Worm (Caenorhabditis elegans): ENCODE measurements around the gene F37A8.5.

Gene F37A8.5

ce11 chrIII:3992089-3992488, 35.7 kb downstream of the F37A8.5 start, which contains the start of gene glb-11:
Gene glb-11 (minus strand): TSS chrIII:3992189.
- no peak for TF ChIP-seq ZK546.5 (tag; optimal IDR thresholded peaks at IDR 0.05)
- no peak for TF ChIP-seq Y55F3AM.14 (GFP tag; optimal IDR thresholded peaks at IDR 0.05)
- no peak for TF ChIP-seq sma-9 (GFP tag; optimal IDR thresholded peaks at IDR 0.05)
- no peak for TF ChIP-seq sma-9 (tag; optimal IDR thresholded peaks at IDR 0.05)
- no peak for TF ChIP-seq unc-55 (GFP tag; optimal IDR thresholded peaks at IDR 0.05)
- no peak for TF ChIP-seq unc-39 (tag; optimal IDR thresholded peaks at IDR 0.05)
- TF ChIP-seq lin-39 (tag; optimal IDR thresholded peaks at IDR 0.05), result no peak
- TF ChIP-seq elt-1 (tag; optimal IDR thresholded peaks at IDR 0.05), result no peak
- no peak for TF ChIP-seq nhr-12 (tag; optimal IDR thresholded peaks at IDR 0.05)
- TF ChIP-seq snpc-4 (tag; optimal IDR thresholded peaks at IDR 0.05), result no peak
- no peak for TF ChIP-seq ceh-16 (tag; optimal IDR thresholded peaks at IDR 0.05)
- no peak for TF ChIP-seq nhr-25 (tag; optimal IDR thresholded peaks at IDR 0.05)
- no peak for TF ChIP-seq mbf-1 (tag; optimal IDR thresholded peaks at IDR 0.05)

ce11 chrIII:3994457-3994856, 38.0 kb downstream of the F37A8.5 start:
- no peak for TF ChIP-seq peb-1 (tag; optimal IDR thresholded peaks at IDR 0.05)
- TF ChIP-seq ceh-16 (tag; optimal IDR thresholded peaks at IDR 0.05), result no peak
- peak; percentile 4 for TF ChIP-seq sma-9 (GFP tag; optimal IDR thresholded peaks at IDR 0.05)
- no peak for TF ChIP-seq sma-9 (tag; optimal IDR thresholded peaks at IDR 0.05)
- peak; percentile 37 for TF ChIP-seq nhr-129 (tag; optimal IDR thresholded peaks at IDR 0.05)

DNA sequence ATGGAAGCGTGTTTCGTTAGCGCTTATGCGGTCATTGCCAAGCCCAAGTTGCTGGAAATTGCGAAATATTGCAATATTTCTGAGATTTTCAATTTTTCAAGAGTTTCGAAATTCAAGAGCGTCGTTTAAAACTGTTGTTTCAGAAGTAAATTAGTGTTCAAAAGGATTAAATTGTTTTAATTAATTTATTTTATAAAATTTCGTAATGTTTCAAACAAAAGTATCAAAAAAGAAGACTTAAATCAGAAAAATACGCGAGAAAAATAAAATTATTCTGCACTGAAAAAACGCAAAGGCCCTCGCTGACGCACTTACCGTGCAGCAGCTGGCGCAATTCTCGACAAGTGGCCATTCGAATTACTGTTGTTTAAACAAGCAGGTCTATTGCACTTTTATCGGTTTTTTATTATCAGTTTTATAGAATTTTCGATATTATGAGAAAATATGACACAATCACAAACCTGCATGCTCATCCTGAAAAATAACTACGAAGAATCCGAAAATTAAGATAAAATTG, 47.7 kb downstream of the F37A8.5 start, which contains the start of gene tif-1A:
tif-1A (minus strand) TSS at position 51 of the 517 bp plus-strand sequence.
- no peak for TF ChIP-seq mbf-1 (tag; optimal IDR thresholded peaks at IDR 0.05)
- peak; percentile 90 for TF ChIP-seq C34F6.9 (tag; optimal IDR thresholded peaks at IDR 0.05)
- TF ChIP-seq sem-4 (tag; optimal IDR thresholded peaks at IDR 0.05), result peak; percentile 49
- no peak for TF ChIP-seq ztf-4 (tag; optimal IDR thresholded peaks at IDR 0.05)
- TF ChIP-seq unc-55 (GFP tag; optimal IDR thresholded peaks at IDR 0.05), result peak; percentile 82
- TF ChIP-seq nhr-129 (tag; optimal IDR thresholded peaks at IDR 0.05), result peak; percentile 57
- peak; percentile 61 for TF ChIP-seq skn-1 (tag; optimal IDR thresholded peaks at IDR 0.05)
- peak; percentile 73 for TF ChIP-seq lin-13 (GFP tag; optimal IDR thresholded peaks at IDR 0.05)
- no peak for TF ChIP-seq nhr-23 (tag; optimal IDR thresholded peaks at IDR 0.05)
- no peak for TF ChIP-seq ztf-1 (GFP tag; conservative IDR thresholded peaks at IDR 0.05)
- no peak for TF ChIP-seq elt-1 (tag; optimal IDR thresholded peaks at IDR 0.05)
- peak; percentile 15 for TF ChIP-seq nhr-77 (tag; optimal IDR thresholded peaks at IDR 0.05)
- TF ChIP-seq mab-5 (tag; optimal IDR thresholded peaks at IDR 0.05), result peak; percentile 70
- TF ChIP-seq nhr-10 (tag; optimal IDR thresholded peaks at IDR 0.05), result peak; percentile 12
- TF ChIP-seq dmd-4 (tag; optimal IDR thresholded peaks at IDR 0.05), result no peak
- peak; percentile 6 for TF ChIP-seq Y55F3AM.14 (GFP tag; optimal IDR thresholded peaks at IDR 0.05)
- peak; percentile 90 for TF ChIP-seq gmeb-1 (tag; optimal IDR thresholded peaks at IDR 0.05)
- TF ChIP-seq peb-1 (tag; optimal IDR thresholded peaks at IDR 0.05), result no peak
- peak; percentile 34 for TF ChIP-seq blmp-1 (tag; optimal IDR thresholded peaks at IDR 0.05; ENCODE audit: insufficient read depth)
- TF ChIP-seq sma-3 (GFP tag; optimal IDR thresholded peaks at IDR 0.05), result peak; percentile 85
- peak; percentile 84 for TF ChIP-seq F13H6.1 (tag; optimal IDR thresholded peaks at IDR 0.05)
- peak; percentile 23 for TF ChIP-seq nhr-12 (tag; optimal IDR thresholded peaks at IDR 0.05)
- no peak for TF ChIP-seq unc-62 (GFP tag; optimal IDR thresholded peaks at IDR 0.05)
- no peak for TF ChIP-seq nhr-237 (tag; optimal IDR thresholded peaks at IDR 0.05)
- TF ChIP-seq nhr-11 (tag; optimal IDR thresholded peaks at IDR 0.05), result no peak
- peak; percentile 85 for TF ChIP-seq sma-9 (GFP tag; optimal IDR thresholded peaks at IDR 0.05)
- no peak for TF ChIP-seq sma-9 (tag; optimal IDR thresholded peaks at IDR 0.05)
- TF ChIP-seq mdl-1 (tag; optimal IDR thresholded peaks at IDR 0.05), result peak in 1 of 2 experiments; percentile 9
- no peak for TF ChIP-seq unc-39 (tag; optimal IDR thresholded peaks at IDR 0.05)
- no peak for TF ChIP-seq alr-1 (tag; optimal IDR thresholded peaks at IDR 0.05)
- no peak for TF ChIP-seq ztf-11 (tag; optimal IDR thresholded peaks at IDR 0.05)
- TF ChIP-seq R02D3.7 (tag; optimal IDR thresholded peaks at IDR 0.05), result no peak
- TF ChIP-seq lin-11 (tag; optimal IDR thresholded peaks at IDR 0.05), result peak; percentile 8
- no peak for TF ChIP-seq lin-39 (tag; optimal IDR thresholded peaks at IDR 0.05)
- peak; percentile 73 for TF ChIP-seq snpc-4 (tag; optimal IDR thresholded peaks at IDR 0.05)
- TF ChIP-seq nhr-25 (tag; optimal IDR thresholded peaks at IDR 0.05), result peak; percentile 67
- TF ChIP-seq aly-2 (tag; optimal IDR thresholded peaks at IDR 0.05), result no peak
- no peak for TF ChIP-seq ZK546.5 (tag; optimal IDR thresholded peaks at IDR 0.05)
- peak; percentile 19 for TF ChIP-seq zag-1 (tag; optimal IDR thresholded peaks at IDR 0.05)
- TF ChIP-seq lsy-2 (tag; optimal IDR thresholded peaks at IDR 0.05), result peak; percentile 81 to 92
- TF ChIP-seq elt-3 (tag; optimal IDR thresholded peaks at IDR 0.05), result no peak
- TF ChIP-seq fos-1 (tag; optimal IDR thresholded peaks at IDR 0.05), result peak; percentile 96
- TF ChIP-seq nhr-21 (tag; optimal IDR thresholded peaks at IDR 0.05), result peak; percentile 72
- peak; percentile 20 for TF ChIP-seq egl-27 (tag; optimal IDR thresholded peaks at IDR 0.05)
- TF ChIP-seq nhr-6 (tag; optimal IDR thresholded peaks at IDR 0.05), result peak; percentile 21
- no peak for TF ChIP-seq ceh-16 (tag; optimal IDR thresholded peaks at IDR 0.05)
- no peak for TF ChIP-seq ceh-82 (tag; optimal IDR thresholded peaks at IDR 0.05)
- TF ChIP-seq ama-1 (optimal IDR thresholded peaks at IDR 0.05), result no peak
